Fruit fly (Drosophila melanogaster) whole organism, adult: ENCODE data around the gene knk.

Source experiments
- CG11617 ChIP-seq: fragments of 200-800 bp; sonication (Bioruptor generic); optimal IDR thresholded peaks from 2 replicates; lab custom pipeline; 2017; ENCODE audit warnings: mild to moderate bottlenecking, missing biosample characterization, missing genetic modification reagents, missing genetic modification characterization
- CG14711 ChIP-seq: fragments of 200-800 bp; sonication (Bioruptor generic); optimal IDR thresholded peaks from 2 replicates; lab custom pipeline; 2018; ENCODE audit warnings: missing biosample characterization, mild to moderate bottlenecking, missing genetic modification characterization, moderate library complexity
- Clk ChIP-seq: fragments of 200-800 bp; sonication (Bioruptor generic); optimal IDR thresholded peaks from 2 replicates; lab custom pipeline; 2017; ENCODE audit warnings: missing biosample characterization, missing genetic modification characterization
- bab1 ChIP-seq: fragments of 200-800 bp; sonication (Bioruptor generic); optimal IDR thresholded peaks from 3 replicates; lab custom pipeline; 2019; ENCODE audit warnings: missing biosample characterization, mild to moderate bottlenecking, missing genetic modification characterization, moderate library complexity
- cnc ChIP-seq, 2 experiments: fragments of >200 bp; optimal IDR thresholded peaks; 2 replicates each; lab custom pipeline; 2017
- kay ChIP-seq: fragments of 200-800 bp; sonication (Bioruptor generic); peaks from one replicate; lab custom pipeline; 2016; ENCODE audit warnings: missing biosample characterization, missing genetic modification characterization, borderline replicate concordance
- tj ChIP-seq: fragments of 200-800 bp; sonication (Bioruptor generic); optimal IDR thresholded peaks from 3 replicates; lab custom pipeline; 2017; ENCODE audit warnings: missing biosample characterization, mild to moderate bottlenecking, missing genetic modification characterization, moderate library complexity

- TF ChIP-seq CG11617: no peak
- no peak for TF ChIP-seq bab1 (GFP tag; lab: Kevin White, UChicago)
- no peak for TF ChIP-seq cnc (optimal IDR thresholded peaks at IDR 0.05; lab: Kevin White, UChicago)
- no peak for TF ChIP-seq Clk (GFP tag; lab: Kevin White, UChicago)
- no peak for TF ChIP-seq tj (GFP tag; lab: Kevin White, UChicago)
- peak; percentile 95 for TF ChIP-seq kay
- no peak for TF ChIP-seq CG14711 (tag; lab: Kevin White, UChicago)
These were observed 34.0 kb downstream of the knk start for dm6 chr3R:10091513-10091912.
